Worm (Caenorhabditis elegans) whole organism, L3 larva: ENCODE results near the gene rsa-2.

Source experiments
- ceh-82 ChIP-seq: fragments of 150-350 bp; optimal IDR thresholded peaks from 2 replicates; lab custom pipeline; 2014; ENCODE audit warnings: missing biosample characterization, missing genetic modification characterization
- elt-1 ChIP-seq: fragments of 150-350 bp; optimal IDR thresholded peaks from 2 replicates; lab custom pipeline; 2014; ENCODE audit warnings: missing biosample characterization, missing genetic modification characterization
- nhr-237 ChIP-seq: fragments of 150-350 bp; optimal IDR thresholded peaks from 2 replicates; lab custom pipeline; 2014; ENCODE audit warnings: missing biosample characterization, missing genetic modification characterization
- snpc-4 ChIP-seq: fragments of 150-350 bp; optimal IDR thresholded peaks from 2 replicates; lab custom pipeline; 2014; ENCODE audit warnings: missing biosample characterization, missing genetic modification characterization
- tbx-2 ChIP-seq: sonication (generic microtip); optimal IDR thresholded peaks from 2 replicates; lab custom pipeline; 2016; ENCODE audit warnings: mild to moderate bottlenecking, missing genetic modification characterization, missing compliant biosample characterization
- unc-62 ChIP-seq: fragments of 150-350 bp; sonication (generic microtip); optimal IDR thresholded peaks from 4 replicates; lab custom pipeline; 2014; ENCODE audit warnings: missing biosample characterization, missing genetic modification reagents, missing genetic modification characterization

DNA sequence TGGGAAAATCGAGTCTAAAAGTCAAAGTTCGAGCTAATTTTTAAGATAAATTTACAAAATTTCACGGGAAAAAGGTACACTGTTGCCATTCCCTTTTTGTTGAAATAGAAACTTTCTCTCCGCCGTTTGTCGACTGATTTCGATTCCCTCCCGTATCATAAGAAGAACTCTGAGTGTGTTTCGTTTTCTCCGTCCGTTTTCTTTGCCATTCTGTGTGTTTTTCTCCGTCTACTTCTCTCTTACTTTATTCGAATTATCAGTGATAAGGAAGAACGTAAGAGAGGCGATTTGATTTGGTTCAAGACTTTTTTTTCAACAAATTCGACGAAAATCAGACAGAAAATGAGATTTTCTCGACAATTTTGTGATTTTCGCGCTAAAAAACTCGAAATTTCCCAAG, 16.7 kb upstream of the rsa-2 start:
- TF ChIP-seq elt-1 (tag; lab: Kevin White, UChicago) (no peak), tbx-2 (tag; lab: Kevin White, UChicago) (no peak), snpc-4 (tag; lab: Kevin White, UChicago) (no peak), unc-62 (GFP tag; lab: Kevin White, UChicago) (no peak), nhr-237 (tag; lab: Kevin White, UChicago) (no peak), ceh-82 (tag; lab: Kevin White, UChicago) (no peak)
